Fruit fly (Drosophila melanogaster) whole organism, pupa: ENCODE measurements around the gene tbc.

ENCODE experiments used
- CG12605 ChIP-seq: fragments of 200-800 bp; sonication (Bioruptor generic); IDR thresholded peaks from 2 replicates; pipeline ENCODE4 v1.3.6; 2022; ENCODE audit warnings: missing biosample characterization, missing genetic modification characterization
- CG13204 ChIP-seq: fragments of 200-800 bp; sonication (Bioruptor generic); optimal IDR thresholded peaks from 2 replicates; lab custom pipeline; 2018; ENCODE audit warnings: missing biosample characterization, mild to moderate bottlenecking, missing genetic modification characterization, moderate library complexity
- CG17806 ChIP-seq: fragments of 200-800 bp; sonication (Bioruptor generic); optimal IDR thresholded peaks from 2 replicates; lab custom pipeline; 2018; ENCODE audit warnings: missing biosample characterization, mild to moderate bottlenecking, missing genetic modification characterization, moderate library complexity
- CG32121 ChIP-seq: fragments of 200-800 bp; sonication (Bioruptor generic); IDR thresholded peaks from 2 replicates; pipeline ENCODE4 v1.3.6; 2022; ENCODE audit warnings: missing biosample characterization, missing genetic modification characterization
- CG8301 ChIP-seq: fragments of 200-800 bp; sonication (Bioruptor generic); optimal IDR thresholded peaks from 2 replicates; lab custom pipeline; 2018; ENCODE audit warnings: missing biosample characterization, mild to moderate bottlenecking, missing genetic modification characterization
- D1 ChIP-seq: fragments of 200-800 bp; sonication (Bioruptor generic); optimal IDR thresholded peaks from 2 replicates; lab custom pipeline; 2018; ENCODE audit warnings: missing biosample characterization, mild to moderate bottlenecking, missing genetic modification characterization, moderate library complexity
- EcR ChIP-seq: fragments of 200-800 bp; sonication (Bioruptor generic); optimal IDR thresholded peaks from 3 replicates; lab custom pipeline; 2019; ENCODE audit warnings: missing biosample characterization, missing genetic modification characterization, mild to moderate bottlenecking, moderate library complexity, missing genetic modification reagents
- Pif1A ChIP-seq: fragments of 200-800 bp; sonication (Bioruptor generic); optimal IDR thresholded peaks from 3 replicates; lab custom pipeline; 2016; ENCODE audit warnings: missing biosample characterization, missing genetic modification characterization
- Pif1B ChIP-seq: fragments of 200-800 bp; sonication (Bioruptor generic); optimal IDR thresholded peaks from 3 replicates; lab custom pipeline; 2016; ENCODE audit warnings: missing biosample characterization, missing genetic modification characterization
- rn ChIP-seq: fragments of 200-800 bp; sonication (Bioruptor generic); IDR thresholded peaks from 2 replicates; pipeline ENCODE4 v1.3.6; 2022; ENCODE audit warnings: missing biosample characterization, missing genetic modification characterization

DNA sequence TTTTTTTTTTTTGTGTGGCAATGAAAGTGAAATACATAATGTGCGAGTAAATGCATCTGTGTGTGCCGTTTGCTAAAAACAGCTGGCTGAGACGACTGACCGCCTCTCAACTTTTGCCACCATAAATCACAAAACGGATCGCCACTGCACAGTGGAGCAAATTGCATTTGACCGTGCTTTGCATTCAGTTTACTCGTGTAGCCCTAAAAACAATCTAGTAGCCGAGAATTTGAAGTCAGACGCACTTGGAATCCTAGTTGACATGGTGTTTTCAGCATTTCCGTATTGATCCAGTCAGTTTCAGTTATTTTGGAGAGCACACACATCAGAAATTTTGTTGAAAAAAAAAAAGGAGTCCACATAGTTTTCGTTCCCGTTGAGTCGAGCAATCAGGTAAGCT lies 36.7 kb downstream of the tbc start, which contains the start of gene CG15461:
- TF ChIP-seq CG13204 (GFP tag; lab: Kevin White, UChicago) (no peak), EcR (GFP tag; lab: Kevin White, UChicago) (no peak), D1 (tag; lab: Kevin White, UChicago) (no peak), rn (GFP tag; lab: Robert Waterston, UW) (no peak), CG8301 (no peak), CG17806 (tag; lab: Kevin White, UChicago) (no peak), Pif1A (GFP tag; lab: Kevin White, UChicago) (no peak), Pif1B (GFP tag; lab: Kevin White, UChicago) (no peak), CG32121 (GFP tag; lab: Robert Waterston, UW) (no peak), CG12605 (no peak)
